Fruit fly (Drosophila melanogaster): ENCODE data around the gene aay.
A peak's percentile ranks its signal among the peaks of the same experiment; 100 is the strongest.

Gene aay

DNA sequence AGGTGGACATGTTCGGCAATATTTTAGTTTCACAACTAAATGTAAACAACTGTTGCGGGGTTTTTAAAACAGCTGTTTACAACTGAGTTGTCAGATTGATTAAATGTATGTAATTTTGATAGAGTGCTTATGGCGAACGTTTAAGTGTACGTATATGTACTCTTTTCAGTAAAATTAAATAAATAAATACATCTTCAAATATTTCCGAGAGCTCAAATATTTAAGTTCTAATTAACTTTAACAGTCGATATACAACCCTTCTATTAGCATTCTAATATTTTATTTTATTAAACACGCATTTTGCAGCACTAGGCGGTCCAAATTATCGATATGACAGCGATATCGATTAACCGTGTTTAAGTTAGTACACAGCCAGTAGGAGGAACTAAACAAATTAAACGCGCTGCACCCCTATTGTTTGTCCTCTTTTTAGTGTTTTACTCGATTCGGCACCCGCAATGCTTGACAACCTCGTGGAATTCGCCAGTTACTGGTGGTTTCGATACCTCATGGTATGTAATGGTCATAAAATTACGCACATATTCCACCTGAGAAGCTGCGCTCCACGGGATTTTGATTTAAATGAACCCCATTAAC is 28.6 kb downstream of the aay start, which contains the start of the genes CG3448 and ghi (continued):
- TF ChIP-seq Atf3 (GFP tag; optimal IDR thresholded peaks at IDR 0.05) = no peak
- TF ChIP-seq Hsf (GFP tag; optimal IDR thresholded peaks at IDR 0.05) = peak; percentile 35
- peak; percentile 24 for TF ChIP-seq Six4 (GFP tag; optimal IDR thresholded peaks at IDR 0.05)
- TF ChIP-seq trem (tag; optimal IDR thresholded peaks at IDR 0.05) = peak; percentile 84
- TF ChIP-seq dm (GFP tag; optimal IDR thresholded peaks at IDR 0.05) = peak; percentile 15
- no peak for TF ChIP-seq CG14667 (GFP tag; IDR thresholded peaks at IDR 0.05)
- no peak for TF ChIP-seq CG17612 (GFP tag; IDR thresholded peaks at IDR 0.05)
- no peak for TF ChIP-seq Gsc (GFP tag; IDR thresholded peaks at IDR 0.05)
- peak; percentile 56 for TF ChIP-seq corto (GFP tag; optimal IDR thresholded peaks at IDR 0.05)
- TF ChIP-seq ranshi (GFP tag; IDR thresholded peaks at IDR 0.05) = peak; percentile 43; the same call in 1 of the 2 replicates
- peak; percentile 61 for TF ChIP-seq CG18764 (GFP tag; optimal IDR thresholded peaks at IDR 0.05)
- no peak for TF ChIP-seq bigmax (GFP tag; optimal IDR thresholded peaks at IDR 0.05)
- TF ChIP-seq pho (GFP tag; optimal IDR thresholded peaks at IDR 0.05) = peak; percentile 28
- TF ChIP-seq Opbp (GFP tag; IDR thresholded peaks at IDR 0.05; ENCODE audit: partially characterized antibody) = peak; percentile 75; the same call in 2 of the 3 replicates
- TF ChIP-seq ATbp (GFP tag; optimal IDR thresholded peaks at IDR 0.05) = no peak
- TF ChIP-seq fd102C (GFP tag; optimal IDR thresholded peaks at IDR 0.05) = no peak
- 0 out of 2 replicates have a peak, but pooled peaks have one; percentile 40 for TF ChIP-seq peb (GFP tag; IDR thresholded peaks at IDR 0.05)
- peak; percentile 51 for TF ChIP-seq CG15011 (GFP tag; optimal IDR thresholded peaks at IDR 0.05)
- TF ChIP-seq sqz (GFP tag; optimal IDR thresholded peaks at IDR 0.05) = peak; percentile 55
- no peak for TF ChIP-seq CkIIα-i1 (GFP tag; IDR thresholded peaks at IDR 0.05)
- TF ChIP-seq CG34376 (GFP tag; optimal IDR thresholded peaks at IDR 0.05) = peak; percentile 61
- TF ChIP-seq CG3281 (GFP tag; optimal IDR thresholded peaks at IDR 0.05) = peak; percentile 68
- TF ChIP-seq CG13123 (GFP tag; optimal IDR thresholded peaks at IDR 0.05) = no peak
- peak; percentile 62 for TF ChIP-seq unpg (GFP tag; optimal IDR thresholded peaks at IDR 0.05)
- no peak for TF ChIP-seq CG11560 (tag; IDR thresholded peaks at IDR 0.05)
- no peak for TF ChIP-seq Chrac-16 (GFP tag; optimal IDR thresholded peaks at IDR 0.05)
- no peak for TF ChIP-seq prd (optimal IDR thresholded peaks at IDR 0.05)
- TF ChIP-seq prd (GFP tag; IDR thresholded peaks at IDR 0.05) = peak; percentile 58; the same call in 2 of the 3 replicates
- TF ChIP-seq al (GFP tag; IDR thresholded peaks at IDR 0.05) = peak; percentile 59; the same call in 1 of the 2 replicates
- no peak for TF ChIP-seq CG12236 (GFP tag; optimal IDR thresholded peaks at IDR 0.05)
- TF ChIP-seq dysf (GFP tag; IDR thresholded peaks at IDR 0.05) = peak; percentile 65; the same call in 2 of the 3 replicates
- peak; percentile 28 for TF ChIP-seq CHES-1-like (GFP tag; optimal IDR thresholded peaks at IDR 0.05)
- TF ChIP-seq Usf (GFP tag; optimal IDR thresholded peaks at IDR 0.05) = no peak
- no peak for TF ChIP-seq rib (GFP tag; IDR thresholded peaks at IDR 0.05)
- peak; percentile 37 for TF ChIP-seq CG6683 (GFP tag; optimal IDR thresholded peaks at IDR 0.05)
- peak; percentile 6 for TF ChIP-seq CG33213 (GFP tag; optimal IDR thresholded peaks at IDR 0.05)
- TF ChIP-seq MTF-1 (GFP tag; optimal IDR thresholded peaks at IDR 0.05; ENCODE audit: borderline replicate concordance) = no peak
- TF ChIP-seq CG13424 (tag; optimal IDR thresholded peaks at IDR 0.05) = peak; percentile 61
- TF ChIP-seq dpn (GFP tag; optimal IDR thresholded peaks at IDR 0.05) = peak; percentile 56 to 63
- no peak for TF ChIP-seq Trl (optimal IDR thresholded peaks at IDR 0.05)
- peak; percentile 69 for TF ChIP-seq Trl (GFP tag; optimal IDR thresholded peaks at IDR 0.05)
- TF ChIP-seq tx (GFP tag; optimal IDR thresholded peaks at IDR 0.05) = no peak
- no peak for TF ChIP-seq oc (tag; optimal IDR thresholded peaks at IDR 0.05)
- peak; percentile 49; the same call in 1 of the 2 replicates for TF ChIP-seq CG3847 (GFP tag; IDR thresholded peaks at IDR 0.05)
- TF ChIP-seq jing (GFP tag; optimal IDR thresholded peaks at IDR 0.05) = no peak
- peak; percentile 32 for TF ChIP-seq fd96Cb (tag; optimal IDR thresholded peaks at IDR 0.05)
- TF ChIP-seq CG13296 (GFP tag; optimal IDR thresholded peaks at IDR 0.05) = peak; percentile 76
- no peak for TF ChIP-seq Oli (tag; optimal IDR thresholded peaks at IDR 0.05)
- TF ChIP-seq CG18476 (GFP tag; optimal IDR thresholded peaks at IDR 0.05) = peak; percentile 73
- no peak for TF ChIP-seq Poxn (GFP tag; IDR thresholded peaks at IDR 0.05)
- TF ChIP-seq nerfin-1 (tag; optimal IDR thresholded peaks at IDR 0.05) = peak; percentile 70

Measured in whole organism, embryonic.